Worm (Caenorhabditis elegans) whole organism, midembryonic: ENCODE data around the gene srv-8.

Source experiments
- T22C8.4 ChIP-seq: fragments of 200-800 bp; sonication (Bioruptor generic); IDR thresholded peaks from 2 replicates; pipeline ENCODE4 v1.3.6; 2022; ENCODE audit warnings: missing genetic modification characterization, missing compliant biosample characterization
- cog-1 ChIP-seq: sonication (generic microtip); optimal IDR thresholded peaks from 2 replicates; lab custom pipeline; 2016; ENCODE audit warnings: missing genetic modification characterization, missing compliant biosample characterization
- klf-2 ChIP-seq: fragments of 200-800 bp; sonication (Bioruptor generic); conservative IDR thresholded peaks from 2 replicates; pipeline ENCODE4 v1.3.6; 2022; ENCODE audit warnings: missing genetic modification reagents, missing genetic modification characterization, missing compliant biosample characterization
- med-1 ChIP-seq: sonication (generic microtip); optimal IDR thresholded peaks from 2 replicates; lab custom pipeline; 2017; ENCODE audit warnings: missing genetic modification characterization, mild to moderate bottlenecking, missing compliant biosample characterization, antibody characterized with exemption, missing genetic modification reagents; ENCODE audit not compliant: insufficient read depth
- ref-1 ChIP-seq: fragments of 200-800 bp; sonication (Bioruptor generic); conservative IDR thresholded peaks from 2 replicates; pipeline ENCODE4 v1.3.6; 2022; ENCODE audit warnings: missing genetic modification reagents, missing genetic modification characterization, missing compliant biosample characterization

DNA sequence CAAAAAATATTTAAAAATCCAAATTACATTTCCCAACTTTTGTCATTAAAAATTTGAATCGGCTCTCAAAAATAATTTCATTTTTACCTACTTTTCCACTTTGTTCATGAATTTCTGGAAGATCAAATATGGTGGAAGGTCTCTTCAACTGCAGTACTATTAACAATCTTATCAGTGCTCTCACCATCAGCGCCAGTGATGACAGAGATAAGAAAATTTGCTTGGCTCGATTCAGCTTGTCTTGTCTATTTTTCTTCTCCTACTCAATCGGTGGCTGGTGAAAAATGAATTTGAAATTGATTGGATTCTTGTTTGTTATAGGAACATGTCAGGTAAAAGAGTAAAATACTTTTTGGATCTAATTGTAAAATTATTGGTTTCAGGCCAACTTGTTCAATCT, 39.6 kb downstream of the srv-8 start, which contains the start of gene cpz-2:
- TF ChIP-seq klf-2, result no peak
- TF ChIP-seq T22C8.4 (GFP tag; lab: Robert Waterston, UW), result no peak
- TF ChIP-seq med-1 (GFP tag; lab: Kevin White, UChicago), result no peak
- no peak for TF ChIP-seq ref-1 (GFP tag; lab: Robert Waterston, UW)
- no peak for TF ChIP-seq cog-1
